Worm (Caenorhabditis elegans): Measurements from ENCODE around the gene dnc-2.

The dnc-2 gene

ce11 chrIII:5892909-5893308 lies 32.6 kb downstream of the dnc-2 start:
- TF ChIP-seq B0310.2 (tag; optimal IDR thresholded peaks at IDR 0.05) (no peak), hmbx-1 (tag; optimal IDR thresholded peaks at IDR 0.05) (no peak), scrt-1 (GFP tag; IDR thresholded peaks at IDR 0.05) (no peak), sea-1 (GFP tag; conservative IDR thresholded peaks at IDR 0.05) (no peak), hnd-1 (tag; optimal IDR thresholded peaks at IDR 0.05) (no peak), pes-1 (GFP tag; IDR thresholded peaks at IDR 0.05) (no peak)

- TF ChIP-seq aly-1 (tag; optimal IDR thresholded peaks at IDR 0.05) (no peak), ceh-13 (GFP tag; optimal IDR thresholded peaks at IDR 0.05) (no peak), pes-1 (GFP tag; IDR thresholded peaks at IDR 0.05) (no peak), ama-1 (optimal IDR thresholded peaks at IDR 0.05) (no peak), ceh-36 (tag; optimal IDR thresholded peaks at IDR 0.05) (no peak), F13C5.2 (tag; optimal IDR thresholded peaks at IDR 0.05) (no peak), tbx-37 (GFP tag; conservative IDR thresholded peaks at IDR 0.05) (no peak), B0310.2 (tag; optimal IDR thresholded peaks at IDR 0.05) (no peak), scrt-1 (GFP tag; IDR thresholded peaks at IDR 0.05) (no peak), hmbx-1 (tag; optimal IDR thresholded peaks at IDR 0.05) (no peak), sea-1 (GFP tag; conservative IDR thresholded peaks at IDR 0.05) (no peak), tra-4 (tag; optimal IDR thresholded peaks at IDR 0.05) (no peak), hmg-4 (GFP tag; optimal IDR thresholded peaks at IDR 0.05) (no peak), flt-1 (GFP tag; IDR thresholded peaks at IDR 0.05) (no peak)
These were observed 36.9 kb downstream of the dnc-2 start, which contains the start of gene C28H8.8 for ce11 chrIII:5888675-5889074. Gene C28H8.8, minus strand, starts transcription at chrIII:5888775.

- TF ChIP-seq pes-1 (GFP tag; IDR thresholded peaks at IDR 0.05) = no peak
- no peak for TF ChIP-seq ama-1 (optimal IDR thresholded peaks at IDR 0.05)
- no peak for TF ChIP-seq hmg-4 (GFP tag; optimal IDR thresholded peaks at IDR 0.05)
- no peak for TF ChIP-seq ets-7 (tag; optimal IDR thresholded peaks at IDR 0.05)
- TF ChIP-seq scrt-1 (GFP tag; IDR thresholded peaks at IDR 0.05) = no peak
- no peak for TF ChIP-seq hnd-1 (tag; optimal IDR thresholded peaks at IDR 0.05)
- TF ChIP-seq B0310.2 (tag; optimal IDR thresholded peaks at IDR 0.05) = no peak
- no peak for TF ChIP-seq aly-1 (tag; optimal IDR thresholded peaks at IDR 0.05)
- TF ChIP-seq tra-4 (tag; optimal IDR thresholded peaks at IDR 0.05) = no peak
- TF ChIP-seq sea-1 (GFP tag; conservative IDR thresholded peaks at IDR 0.05) = no peak
- no peak for TF ChIP-seq ceh-13 (GFP tag; optimal IDR thresholded peaks at IDR 0.05)
- no peak for TF ChIP-seq ceh-36 (tag; optimal IDR thresholded peaks at IDR 0.05)
- TF ChIP-seq tbx-37 (GFP tag; conservative IDR thresholded peaks at IDR 0.05) = no peak
- no peak for TF ChIP-seq flt-1 (GFP tag; IDR thresholded peaks at IDR 0.05)
- TF ChIP-seq hmbx-1 (tag; optimal IDR thresholded peaks at IDR 0.05) = no peak
- no peak for TF ChIP-seq F13C5.2 (tag; optimal IDR thresholded peaks at IDR 0.05)
- no peak for TF ChIP-seq tbx-11 (GFP tag; IDR thresholded peaks at IDR 0.05)
These were observed 38.7 kb downstream of the dnc-2 start, which contains the start of gene C28H8.7 for ce11 chrIII:5886893-5887292. Gene C28H8.7, minus strand, starts transcription at chrIII:5886993.

- TF ChIP-seq hmg-4 (GFP tag; optimal IDR thresholded peaks at IDR 0.05) = no peak
- no peak for TF ChIP-seq ceh-36 (tag; optimal IDR thresholded peaks at IDR 0.05)
- TF ChIP-seq B0310.2 (tag; optimal IDR thresholded peaks at IDR 0.05) = no peak
- no peak for TF ChIP-seq F13C5.2 (tag; optimal IDR thresholded peaks at IDR 0.05)
- TF ChIP-seq tbx-37 (GFP tag; conservative IDR thresholded peaks at IDR 0.05) = no peak
- no peak for TF ChIP-seq hmbx-1 (tag; optimal IDR thresholded peaks at IDR 0.05)
- TF ChIP-seq ceh-13 (GFP tag; optimal IDR thresholded peaks at IDR 0.05) = no peak
- TF ChIP-seq sea-1 (GFP tag; conservative IDR thresholded peaks at IDR 0.05) = no peak
- no peak for TF ChIP-seq scrt-1 (GFP tag; IDR thresholded peaks at IDR 0.05)
- no peak for TF ChIP-seq ets-7 (tag; optimal IDR thresholded peaks at IDR 0.05)
- TF ChIP-seq tbx-11 (GFP tag; IDR thresholded peaks at IDR 0.05) = no peak
- no peak for TF ChIP-seq tra-4 (tag; optimal IDR thresholded peaks at IDR 0.05)
- TF ChIP-seq hnd-1 (tag; optimal IDR thresholded peaks at IDR 0.05) = no peak
- TF ChIP-seq flt-1 (GFP tag; IDR thresholded peaks at IDR 0.05) = no peak
- TF ChIP-seq aly-1 (tag; optimal IDR thresholded peaks at IDR 0.05) = no peak
- no peak for TF ChIP-seq pes-1 (GFP tag; IDR thresholded peaks at IDR 0.05)
- no peak for TF ChIP-seq ama-1 (optimal IDR thresholded peaks at IDR 0.05)
These were observed 41.1 kb downstream of the dnc-2 start for ce11 chrIII:5884459-5884858.

- TF ChIP-seq tra-4 (tag; optimal IDR thresholded peaks at IDR 0.05) (no peak), ets-7 (tag; optimal IDR thresholded peaks at IDR 0.05) (no peak), B0310.2 (tag; optimal IDR thresholded peaks at IDR 0.05) (no peak), tbx-11 (GFP tag; IDR thresholded peaks at IDR 0.05) (no peak), F13C5.2 (tag; optimal IDR thresholded peaks at IDR 0.05) (no peak), ceh-36 (tag; optimal IDR thresholded peaks at IDR 0.05) (no peak), ama-1 (optimal IDR thresholded peaks at IDR 0.05) (no peak), hmbx-1 (tag; optimal IDR thresholded peaks at IDR 0.05) (no peak), tbx-37 (GFP tag; conservative IDR thresholded peaks at IDR 0.05) (no peak), hnd-1 (tag; optimal IDR thresholded peaks at IDR 0.05) (no peak), sea-1 (GFP tag; conservative IDR thresholded peaks at IDR 0.05) (no peak), hmg-4 (GFP tag; optimal IDR thresholded peaks at IDR 0.05) (no peak)
These were observed 41.5 kb downstream of the dnc-2 start, which contains the start of gene C28H8.5 for ce11 chrIII:5884007-5884406. Gene C28H8.5, plus strand, starts transcription at chrIII:5884307.

ce11 chrIII:5883517-5883916 lies 42.0 kb downstream of the dnc-2 start:
- TF ChIP-seq tbx-11 (GFP tag; IDR thresholded peaks at IDR 0.05) = no peak
- TF ChIP-seq hmbx-1 (tag; optimal IDR thresholded peaks at IDR 0.05) = no peak
- no peak for TF ChIP-seq ceh-36 (tag; optimal IDR thresholded peaks at IDR 0.05)
- TF ChIP-seq tbx-37 (GFP tag; conservative IDR thresholded peaks at IDR 0.05) = no peak
- no peak for TF ChIP-seq ceh-13 (GFP tag; optimal IDR thresholded peaks at IDR 0.05)
- TF ChIP-seq sea-1 (GFP tag; conservative IDR thresholded peaks at IDR 0.05) = no peak
- no peak for TF ChIP-seq tra-4 (tag; optimal IDR thresholded peaks at IDR 0.05)
- no peak for TF ChIP-seq hmg-4 (GFP tag; optimal IDR thresholded peaks at IDR 0.05)
- TF ChIP-seq hnd-1 (tag; optimal IDR thresholded peaks at IDR 0.05) = no peak
- TF ChIP-seq ets-7 (tag; optimal IDR thresholded peaks at IDR 0.05) = no peak
- TF ChIP-seq B0310.2 (tag; optimal IDR thresholded peaks at IDR 0.05) = no peak

ce11 chrIII:5882823-5883222 lies 42.7 kb downstream of the dnc-2 start, which contains the start of gene F01F1.14:
Gene F01F1.14, minus strand, starts transcription at chrIII:5882923.
- TF ChIP-seq tbx-37 (GFP tag; conservative IDR thresholded peaks at IDR 0.05) (no peak), aly-1 (tag; optimal IDR thresholded peaks at IDR 0.05) (no peak), pes-1 (GFP tag; IDR thresholded peaks at IDR 0.05) (no peak), hnd-1 (tag; optimal IDR thresholded peaks at IDR 0.05) (no peak), ama-1 (optimal IDR thresholded peaks at IDR 0.05) (no peak), ets-7 (tag; optimal IDR thresholded peaks at IDR 0.05) (no peak), tra-4 (tag; optimal IDR thresholded peaks at IDR 0.05) (no peak), B0310.2 (tag; optimal IDR thresholded peaks at IDR 0.05) (no peak), tbx-11 (GFP tag; IDR thresholded peaks at IDR 0.05) (no peak), flt-1 (GFP tag; IDR thresholded peaks at IDR 0.05) (no peak), hmg-4 (GFP tag; optimal IDR thresholded peaks at IDR 0.05) (no peak), ceh-36 (tag; optimal IDR thresholded peaks at IDR 0.05) (no peak)
